Worm (Caenorhabditis elegans): ENCODE results near the gene dpy-28.

DNA sequence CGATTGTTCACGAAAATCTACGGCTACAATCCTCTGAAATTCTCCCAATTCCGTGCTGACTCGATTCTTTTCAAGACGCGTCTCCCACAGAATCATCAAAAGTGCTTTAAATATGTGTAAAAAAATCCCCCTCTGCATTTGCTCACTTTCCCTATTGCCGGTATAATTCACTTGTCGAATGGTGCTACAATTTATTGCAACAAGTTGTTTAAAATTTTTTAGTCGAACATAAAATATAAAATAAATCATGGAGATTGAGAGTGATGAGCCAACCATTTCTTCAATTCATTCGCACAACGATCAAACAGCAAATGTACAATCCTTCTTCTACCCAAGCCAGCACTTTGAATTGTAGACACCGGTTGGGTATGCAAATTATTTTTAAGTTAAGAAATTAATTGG is 16.5 kb upstream of the dpy-28 start:
- TF ChIP-seq Y79H2A.3 (GFP tag; conservative IDR thresholded peaks at IDR 0.05) (peak; percentile 94), nhr-90 (tag; optimal IDR thresholded peaks at IDR 0.05) (peak; percentile 43), attf-5 (GFP tag; optimal IDR thresholded peaks at IDR 0.05) (peak; percentile 53), tlf-1 (GFP tag; optimal IDR thresholded peaks at IDR 0.05) (peak; percentile 90), Y53G8AR.9 (GFP tag; conservative IDR thresholded peaks at IDR 0.05) (peak; percentile 94), chd-7 (tag; optimal IDR thresholded peaks at IDR 0.05) (peak; percentile 61), madf-3 (GFP tag; IDR thresholded peaks at IDR 0.05) (peak; percentile 84), let-607 (tag; optimal IDR thresholded peaks at IDR 0.05) (no peak), ztf-6 (GFP tag; IDR thresholded peaks at IDR 0.05) (no peak)
